Fruit fly (Drosophila melanogaster): ENCODE results near the gene Timp.

Gene Timp

dm6 chr3R:10169124-10169766 is 43.6 kb downstream of the Timp start:
- TF ChIP-seq kay (GFP tag; ENCODE audit: borderline replicate concordance) (peak; percentile 80), tj (GFP tag; optimal IDR thresholded peaks at IDR 0.05) (peak; percentile 66), Crg-1 (GFP tag; optimal IDR thresholded peaks at IDR 0.05) (no peak)

- TF ChIP-seq cic (GFP tag; optimal IDR thresholded peaks at IDR 0.05) = peak; percentile 65
- TF ChIP-seq CG33017 (tag; optimal IDR thresholded peaks at IDR 0.05) = peak; percentile 85
- TF ChIP-seq ovo (GFP tag; optimal IDR thresholded peaks at IDR 0.05) = peak; percentile 78
- TF ChIP-seq CG14711 (tag; optimal IDR thresholded peaks at IDR 0.05) = peak; percentile 72
- TF ChIP-seq Mnt (GFP tag; optimal IDR thresholded peaks at IDR 0.05) = peak; percentile 16
- peak; percentile 68 for TF ChIP-seq CG1620 (GFP tag; optimal IDR thresholded peaks at IDR 0.05)
- no peak for TF ChIP-seq cnc (optimal IDR thresholded peaks at IDR 0.05)
- peak; percentile 87 for TF ChIP-seq CG7101 (tag; optimal IDR thresholded peaks at IDR 0.05)
- TF ChIP-seq toe (GFP tag; optimal IDR thresholded peaks at IDR 0.05) = peak; percentile 70
- TF ChIP-seq CG7045 (GFP tag; optimal IDR thresholded peaks at IDR 0.05) = peak; percentile 86
- peak; percentile 95 for TF ChIP-seq kay (GFP tag; ENCODE audit: borderline replicate concordance)
- peak; percentile 92 for TF ChIP-seq Crg-1 (GFP tag; optimal IDR thresholded peaks at IDR 0.05)
- TF ChIP-seq CG12768 (GFP tag; optimal IDR thresholded peaks at IDR 0.05) = peak; percentile 91
- peak; percentile 33 for TF ChIP-seq Hr96 (GFP tag; optimal IDR thresholded peaks at IDR 0.05)
- TF ChIP-seq tj (GFP tag; optimal IDR thresholded peaks at IDR 0.05) = no peak
- peak; percentile 70 for TF ChIP-seq CG11617 (GFP tag; optimal IDR thresholded peaks at IDR 0.05)
- peak; percentile 41 for TF ChIP-seq CG5204 (GFP tag; optimal IDR thresholded peaks at IDR 0.05)
- TF ChIP-seq pad (GFP tag; optimal IDR thresholded peaks at IDR 0.05) = peak; percentile 66
- peak; percentile 56 for TF ChIP-seq Clk (GFP tag; optimal IDR thresholded peaks at IDR 0.05)
- peak; percentile 52 for TF ChIP-seq bab1 (GFP tag; optimal IDR thresholded peaks at IDR 0.05)
These were observed 44.2 kb downstream of the Timp start for dm6 chr3R:10168483-10169064.

DNA sequence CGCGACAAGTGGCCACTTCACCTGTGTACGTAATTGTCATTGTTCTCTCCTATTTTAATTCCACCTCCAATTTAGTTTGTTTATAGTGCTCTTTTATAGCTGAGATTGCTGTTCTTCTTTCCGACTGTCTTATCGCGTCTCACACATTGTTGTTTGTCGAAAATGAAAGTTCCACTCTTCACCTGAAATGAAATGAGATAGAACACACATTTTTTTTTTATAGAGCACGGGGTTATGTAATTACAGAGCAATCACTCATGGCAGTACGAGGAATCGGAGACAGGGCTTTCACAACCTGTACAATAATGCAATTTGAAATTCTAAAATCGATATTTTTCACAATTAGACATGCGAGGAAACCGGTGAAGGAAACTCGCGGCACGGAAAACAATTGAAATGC is 45.5 kb downstream of the Timp start:
- TF ChIP-seq kay (GFP tag; ENCODE audit: borderline replicate concordance) (peak; percentile 86), tj (GFP tag; optimal IDR thresholded peaks at IDR 0.05) (no peak)

DNA sequence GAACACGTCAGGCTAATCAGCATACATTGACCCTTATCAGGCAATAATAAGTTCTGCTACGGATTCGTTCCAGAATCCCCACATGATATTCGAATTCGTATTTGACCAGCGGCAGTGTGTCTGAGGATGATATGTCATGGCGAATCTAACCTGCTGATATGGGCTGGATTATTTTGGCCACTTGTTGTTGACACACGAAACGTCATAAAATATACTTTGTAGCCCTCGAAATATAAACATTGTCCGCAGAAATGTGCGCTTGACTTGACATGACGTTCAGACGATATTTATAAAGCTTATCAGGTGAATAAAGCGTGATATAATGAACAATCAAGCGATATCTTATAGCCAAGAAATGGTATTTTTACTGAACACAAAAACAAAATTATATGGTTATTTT is 46.5 kb downstream of the Timp start:
- TF ChIP-seq cnc (optimal IDR thresholded peaks at IDR 0.05) = no peak
- no peak for TF ChIP-seq CG7045 (GFP tag; optimal IDR thresholded peaks at IDR 0.05)
- TF ChIP-seq Hr96 (GFP tag; optimal IDR thresholded peaks at IDR 0.05) = peak; percentile 29
- TF ChIP-seq tj (GFP tag; optimal IDR thresholded peaks at IDR 0.05) = no peak
- TF ChIP-seq pad (GFP tag; optimal IDR thresholded peaks at IDR 0.05) = no peak
- no peak for TF ChIP-seq ovo (GFP tag; optimal IDR thresholded peaks at IDR 0.05)
- TF ChIP-seq cic (GFP tag; optimal IDR thresholded peaks at IDR 0.05) = peak; percentile 29
- no peak for TF ChIP-seq toe (GFP tag; optimal IDR thresholded peaks at IDR 0.05)
- peak; percentile 77 for TF ChIP-seq kay (GFP tag; ENCODE audit: borderline replicate concordance)
- TF ChIP-seq Clk (GFP tag; optimal IDR thresholded peaks at IDR 0.05) = no peak
- TF ChIP-seq CG1620 (GFP tag; optimal IDR thresholded peaks at IDR 0.05) = no peak
- TF ChIP-seq CG11617 (GFP tag; optimal IDR thresholded peaks at IDR 0.05) = peak; percentile 35
- peak; percentile 26 for TF ChIP-seq CG7101 (tag; optimal IDR thresholded peaks at IDR 0.05)
- peak; percentile 16 for TF ChIP-seq CG14711 (tag; optimal IDR thresholded peaks at IDR 0.05)
- TF ChIP-seq Mnt (GFP tag; optimal IDR thresholded peaks at IDR 0.05) = peak; percentile 43
- no peak for TF ChIP-seq Crg-1 (GFP tag; optimal IDR thresholded peaks at IDR 0.05)
- no peak for TF ChIP-seq CG5204 (GFP tag; optimal IDR thresholded peaks at IDR 0.05)
- TF ChIP-seq CG33017 (tag; optimal IDR thresholded peaks at IDR 0.05) = no peak
- peak; percentile 27 for TF ChIP-seq CG12768 (GFP tag; optimal IDR thresholded peaks at IDR 0.05)
- no peak for TF ChIP-seq bab1 (GFP tag; optimal IDR thresholded peaks at IDR 0.05)

dm6 chr3R:10161163-10161562 is 51.6 kb downstream of the Timp start, which contains the start of gene CG6254:
Gene CG6254, minus strand, starts transcription at chr3R:10161331.
- TF ChIP-seq CG14711 (tag; optimal IDR thresholded peaks at IDR 0.05) = peak; percentile 43
- no peak for TF ChIP-seq cic (GFP tag; optimal IDR thresholded peaks at IDR 0.05)
- peak; percentile 27 for TF ChIP-seq CG7045 (GFP tag; optimal IDR thresholded peaks at IDR 0.05)
- no peak for TF ChIP-seq kay (GFP tag; ENCODE audit: borderline replicate concordance)
- TF ChIP-seq tj (GFP tag; optimal IDR thresholded peaks at IDR 0.05) = no peak
- peak; percentile 38 for TF ChIP-seq CG33017 (tag; optimal IDR thresholded peaks at IDR 0.05)
- peak; percentile 65 for TF ChIP-seq bab1 (GFP tag; optimal IDR thresholded peaks at IDR 0.05)
- no peak for TF ChIP-seq CG12768 (GFP tag; optimal IDR thresholded peaks at IDR 0.05)
- peak; percentile 20 for TF ChIP-seq CG5204 (GFP tag; optimal IDR thresholded peaks at IDR 0.05)
- no peak for TF ChIP-seq Mnt (GFP tag; optimal IDR thresholded peaks at IDR 0.05)
- no peak for TF ChIP-seq CG11617 (GFP tag; optimal IDR thresholded peaks at IDR 0.05)
- peak; percentile 25 for TF ChIP-seq Crg-1 (GFP tag; optimal IDR thresholded peaks at IDR 0.05)
- no peak for TF ChIP-seq Hr96 (GFP tag; optimal IDR thresholded peaks at IDR 0.05)
- TF ChIP-seq Clk (GFP tag; optimal IDR thresholded peaks at IDR 0.05) = no peak
- peak; percentile 22 for TF ChIP-seq pad (GFP tag; optimal IDR thresholded peaks at IDR 0.05)
- peak; percentile 88 for TF ChIP-seq ovo (GFP tag; optimal IDR thresholded peaks at IDR 0.05)
- TF ChIP-seq CG7101 (tag; optimal IDR thresholded peaks at IDR 0.05) = peak; percentile 41
- peak; percentile 62 for TF ChIP-seq toe (GFP tag; optimal IDR thresholded peaks at IDR 0.05)
- no peak for TF ChIP-seq cnc (optimal IDR thresholded peaks at IDR 0.05)
- peak; percentile 13 for TF ChIP-seq CG1620 (GFP tag; optimal IDR thresholded peaks at IDR 0.05)
